Worm (Caenorhabditis elegans) whole organism, L1 larva: ENCODE results near the gene his-59.
A peak's percentile ranks its signal among the peaks of the same experiment; 100 is the strongest.

Experiments used
- C16A3.4 ChIP-seq: fragments of 150-350 bp; optimal IDR thresholded peaks from 2 replicates; lab custom pipeline; 2014; ENCODE audit warnings: missing biosample characterization, missing genetic modification characterization
- C34B4.2 ChIP-seq: sonication (generic microtip); optimal IDR thresholded peaks from 2 replicates; lab custom pipeline; 2017; ENCODE audit warnings: mild to moderate bottlenecking, missing genetic modification characterization, missing compliant biosample characterization
- Y116A8C.19 ChIP-seq: sonication (generic microtip); optimal IDR thresholded peaks from 2 replicates; lab custom pipeline; 2016; ENCODE audit warnings: missing compliant biosample characterization, missing genetic modification characterization, borderline replicate concordance
- alr-1 ChIP-seq: fragments of 200-800 bp; sonication (Bioruptor generic); optimal IDR thresholded peaks from 2 replicates; lab custom pipeline; 2018; ENCODE audit warnings: borderline replicate concordance, mild to moderate bottlenecking, missing genetic modification characterization, missing compliant biosample characterization
- aly-2 ChIP-seq: fragments of 150-350 bp; optimal IDR thresholded peaks from 2 replicates; lab custom pipeline; 2014; ENCODE audit warnings: missing biosample characterization, missing genetic modification characterization
- ama-1 ChIP-seq: fragments of 150-350 bp; optimal IDR thresholded peaks from 2 replicates; lab custom pipeline; 2014
- blmp-1 ChIP-seq: fragments of 150-350 bp; optimal IDR thresholded peaks from 2 replicates; lab custom pipeline; 2014; ENCODE audit warnings: missing biosample characterization, missing genetic modification characterization
- ceh-63 ChIP-seq: fragments of 200-800 bp; sonication (Bioruptor generic); optimal IDR thresholded peaks from 2 replicates; lab custom pipeline; 2018; ENCODE audit warnings: mild to moderate bottlenecking, missing genetic modification characterization, missing compliant biosample characterization
- ceh-90 ChIP-seq: sonication (generic microtip); optimal IDR thresholded peaks from 2 replicates; lab custom pipeline; 2016; ENCODE audit warnings: missing genetic modification characterization, missing compliant biosample characterization
- ces-1 ChIP-seq: fragments of 150-350 bp; optimal IDR thresholded peaks from 2 replicates; lab custom pipeline; 2014; ENCODE audit warnings: missing biosample characterization, missing genetic modification reagents, missing genetic modification characterization
- dpl-1 ChIP-seq, 3 experiments: fragments of 150-350 bp in 2 of 3; sonication (generic microtip) in 1 of 3; optimal IDR thresholded peaks; 2 replicates each; lab custom pipeline; 2014 to 2017; ENCODE audit warnings: missing biosample characterization in 3 of 3, missing genetic modification characterization in 3 of 3, missing genetic modification reagents in 3 of 3
- dsc-1 ChIP-seq: sonication (generic microtip); optimal IDR thresholded peaks from 2 replicates; lab custom pipeline; 2016; ENCODE audit warnings: mild to moderate bottlenecking, missing genetic modification characterization, missing compliant biosample characterization
- efl-1 ChIP-seq, 4 experiments: fragments of 150-350 bp; optimal IDR thresholded peaks in 3 of 4; peaks in 1 of 4; 1 replicate in 1 of 4; 2 replicates in 3 of 4; lab custom pipeline; 2014; ENCODE audit warnings: missing biosample characterization in 2 of 4, missing genetic modification characterization in 2 of 4, missing genetic modification reagents in 2 of 4
- efl-3 ChIP-seq: fragments of 200-800 bp; sonication (Bioruptor generic); optimal IDR thresholded peaks from 2 replicates; lab custom pipeline; 2018; ENCODE audit warnings: mild to moderate bottlenecking, missing genetic modification characterization, missing compliant biosample characterization
- egl-13 ChIP-seq: sonication (generic microtip); optimal IDR thresholded peaks from 2 replicates; lab custom pipeline; 2016; ENCODE audit warnings: missing genotype, missing genetic modification reagents, missing genetic modification characterization, missing compliant biosample characterization
- elt-2 ChIP-seq: sonication (generic microtip); optimal IDR thresholded peaks from 2 replicates; lab custom pipeline; 2016; ENCODE audit warnings: missing genetic modification characterization, mild to moderate bottlenecking, inconsistent platforms, missing compliant biosample characterization, missing genetic modification reagents
- ets-5 ChIP-seq: fragments of 200-800 bp; sonication (Bioruptor generic); IDR thresholded peaks from 2 replicates; pipeline ENCODE4 v1.3.6; 2022; ENCODE audit warnings: missing genetic modification characterization, missing compliant biosample characterization
- fkh-10 ChIP-seq: sonication (generic microtip); optimal IDR thresholded peaks from 2 replicates; lab custom pipeline; 2017; ENCODE audit warnings: missing biosample characterization, missing genetic modification reagents, missing genetic modification characterization
- fkh-4 ChIP-seq: sonication (generic microtip); optimal IDR thresholded peaks from 2 replicates; lab custom pipeline; 2016; ENCODE audit warnings: missing compliant biosample characterization, missing genetic modification characterization, borderline replicate concordance
- fkh-8 ChIP-seq: sonication (generic microtip); optimal IDR thresholded peaks from 2 replicates; lab custom pipeline; 2016; ENCODE audit warnings: mild to moderate bottlenecking, missing genetic modification characterization, missing compliant biosample characterization
- grh-1 ChIP-seq: fragments of 200-800 bp; sonication (Bioruptor generic); IDR thresholded peaks from 2 replicates; pipeline ENCODE4 v1.3.6; 2022; ENCODE audit warnings: missing genetic modification reagents, missing genetic modification characterization, missing compliant biosample characterization
- hlh-17 ChIP-seq: fragments of 200-800 bp; sonication (Bioruptor generic); optimal IDR thresholded peaks from 2 replicates; lab custom pipeline; 2018; ENCODE audit warnings: missing genetic modification characterization, mild to moderate bottlenecking, missing compliant biosample characterization, moderate library complexity, borderline replicate concordance
- hlh-4 ChIP-seq: sonication (generic microtip); optimal IDR thresholded peaks from 2 replicates; lab custom pipeline; 2016; ENCODE audit warnings: mild to moderate bottlenecking, missing genetic modification characterization, missing compliant biosample characterization
- irx-1 ChIP-seq: sonication (generic microtip); optimal IDR thresholded peaks from 2 replicates; lab custom pipeline; 2016; ENCODE audit warnings: missing genetic modification characterization, missing compliant biosample characterization
- isw-1 ChIP-seq: fragments of 200-800 bp; sonication (Bioruptor generic); IDR thresholded peaks from 2 replicates; pipeline ENCODE4 v1.3.6; 2022; ENCODE audit warnings: missing genetic modification characterization, missing compliant biosample characterization
- jun-1 ChIP-seq: fragments of 150-350 bp; optimal IDR thresholded peaks from 2 replicates; lab custom pipeline; 2014; ENCODE audit warnings: missing biosample characterization, missing genetic modification reagents, missing genetic modification characterization
- lin-13 ChIP-seq: fragments of 150-350 bp; optimal IDR thresholded peaks from 2 replicates; lab custom pipeline; 2014; ENCODE audit warnings: missing biosample characterization, missing genetic modification reagents, missing genetic modification characterization
- lin-14 ChIP-seq: fragments of 200-800 bp; sonication (Bioruptor generic); optimal IDR thresholded peaks from 2 replicates; lab custom pipeline; 2018; ENCODE audit warnings: mild to moderate bottlenecking, missing genetic modification characterization, moderate library complexity, missing compliant biosample characterization
- lin-35 ChIP-seq, 2 experiments: fragments of 150-350 bp; optimal IDR thresholded peaks; 2 replicates each; lab custom pipeline; 2014; ENCODE audit warnings: missing biosample characterization in 2 of 2, missing genetic modification characterization in 2 of 2, missing genetic modification reagents in 2 of 2
- lin-39 ChIP-seq: fragments of 150-350 bp; optimal IDR thresholded peaks from 2 replicates; lab custom pipeline; 2014; ENCODE audit warnings: missing biosample characterization, missing genetic modification reagents, missing genetic modification characterization
- lir-3 ChIP-seq: sonication (generic microtip); optimal IDR thresholded peaks from 2 replicates; lab custom pipeline; 2016; ENCODE audit warnings: mild to moderate bottlenecking, missing genetic modification characterization, moderate library complexity, missing compliant biosample characterization; ENCODE audit not compliant: poor library complexity
- mef-2 ChIP-seq: fragments of 150-350 bp; optimal IDR thresholded peaks from 2 replicates; lab custom pipeline; 2014; ENCODE audit warnings: missing biosample characterization, missing genetic modification characterization
- mep-1 ChIP-seq: fragments of 150-350 bp; optimal IDR thresholded peaks from 2 replicates; lab custom pipeline; 2014; ENCODE audit warnings: missing biosample characterization, missing genetic modification characterization
- nhr-12 ChIP-seq: sonication (generic microtip); optimal IDR thresholded peaks from 2 replicates; lab custom pipeline; 2017; ENCODE audit warnings: missing biosample characterization, missing genetic modification characterization
- nhr-20 ChIP-seq: sonication (generic microtip); optimal IDR thresholded peaks from 2 replicates; lab custom pipeline; 2016; ENCODE audit warnings: mild to moderate bottlenecking, missing genetic modification characterization, missing compliant biosample characterization
- nhr-71 ChIP-seq: sonication (generic microtip); optimal IDR thresholded peaks from 2 replicates; lab custom pipeline; 2016; ENCODE audit warnings: mild to moderate bottlenecking, missing genetic modification characterization, moderate library complexity, missing compliant biosample characterization
- nhr-84 ChIP-seq: sonication (generic microtip); optimal IDR thresholded peaks from 2 replicates; lab custom pipeline; 2017; ENCODE audit warnings: missing biosample characterization, missing genetic modification characterization
- nhr-85 ChIP-seq: sonication (generic microtip); peaks from one replicate; lab custom pipeline; 2016; ENCODE audit warnings: missing genetic modification characterization, inconsistent platforms, missing compliant biosample characterization
- pqm-1 ChIP-seq: sonication (generic microtip); optimal IDR thresholded peaks from 3 replicates; lab custom pipeline; 2017; ENCODE audit warnings: missing biosample characterization, missing genetic modification characterization
- rnt-1 ChIP-seq: sonication (generic microtip); optimal IDR thresholded peaks from 2 replicates; lab custom pipeline; 2016; ENCODE audit warnings: mild to moderate bottlenecking, missing genetic modification characterization, moderate library complexity, missing compliant biosample characterization
- skn-1 ChIP-seq: fragments of 150-350 bp; optimal IDR thresholded peaks from 2 replicates; lab custom pipeline; 2014; ENCODE audit warnings: missing biosample characterization, missing genetic modification characterization
- snu-23 ChIP-seq: sonication (generic microtip); optimal IDR thresholded peaks from 2 replicates; lab custom pipeline; 2016; ENCODE audit warnings: missing genetic modification characterization, missing compliant biosample characterization
- sptf-1 ChIP-seq: fragments of 150-350 bp; optimal IDR thresholded peaks from 2 replicates; lab custom pipeline; 2014; ENCODE audit warnings: missing biosample characterization, missing genetic modification characterization
- sup-37 ChIP-seq: fragments of 200-800 bp; sonication (Bioruptor generic); optimal IDR thresholded peaks from 2 replicates; lab custom pipeline; 2018; ENCODE audit warnings: mild to moderate bottlenecking, missing genetic modification characterization, missing compliant biosample characterization
- swsn-7 ChIP-seq: sonication (generic microtip); optimal IDR thresholded peaks from 2 replicates; lab custom pipeline; 2016; ENCODE audit warnings: missing genetic modification characterization, missing compliant biosample characterization
- tbx-2 ChIP-seq: sonication (generic microtip); optimal IDR thresholded peaks from 2 replicates; lab custom pipeline; 2016; ENCODE audit warnings: missing genetic modification characterization, missing compliant biosample characterization
- unc-130 ChIP-seq: fragments of 150-350 bp; optimal IDR thresholded peaks from 2 replicates; lab custom pipeline; 2017; ENCODE audit warnings: missing biosample characterization, missing genetic modification characterization, inconsistent platforms
- unc-62 ChIP-seq: fragments of 150-350 bp; optimal IDR thresholded peaks from 2 replicates; lab custom pipeline; 2014; ENCODE audit warnings: missing biosample characterization, missing genetic modification reagents, missing genetic modification characterization
- unc-86 ChIP-seq: sonication (generic microtip); optimal IDR thresholded peaks from 2 replicates; lab custom pipeline; 2016; ENCODE audit warnings: missing genetic modification characterization, missing compliant biosample characterization
- xbp-1 ChIP-seq: sonication (generic microtip); optimal IDR thresholded peaks from 2 replicates; lab custom pipeline; 2016; ENCODE audit warnings: missing genetic modification characterization, missing compliant biosample characterization
- zip-4 ChIP-seq: fragments of 200-800 bp; sonication (Bioruptor generic); optimal IDR thresholded peaks from 2 replicates; lab custom pipeline; 2018; ENCODE audit warnings: mild to moderate bottlenecking, missing genetic modification characterization, moderate library complexity, missing compliant biosample characterization

his-59 gene

DNA sequence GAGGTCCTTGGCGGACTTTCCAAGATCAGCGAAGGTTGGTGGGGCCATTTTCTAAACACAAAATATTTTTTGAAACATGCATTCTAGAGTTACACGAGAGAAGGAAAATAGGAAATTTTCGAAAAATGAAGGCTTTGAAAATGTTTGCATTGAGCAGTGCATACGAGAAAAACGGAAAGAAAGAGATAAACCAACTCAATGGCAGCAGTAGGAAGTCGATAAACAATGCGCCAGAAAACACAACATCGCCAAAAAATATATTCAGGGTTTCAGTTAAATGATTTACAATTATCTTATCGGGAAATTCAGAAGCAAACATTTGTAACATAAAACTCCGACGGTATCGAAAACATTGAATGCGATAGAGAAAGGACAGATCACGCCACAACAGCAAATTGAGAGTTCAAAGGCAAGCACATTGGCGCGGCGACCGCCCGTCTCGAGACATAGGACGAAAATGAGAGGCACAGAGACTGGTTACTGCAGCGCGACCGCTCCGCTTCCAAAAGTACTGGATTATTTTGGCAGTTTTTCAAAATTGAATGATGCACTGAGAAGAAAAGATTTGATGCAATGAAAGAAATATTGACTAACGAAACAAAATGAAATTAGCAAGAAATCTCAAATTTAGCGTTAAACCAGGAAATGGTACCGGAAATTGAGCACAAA is 19.9 kb downstream of the his-59 start, which contains the start of the genes vdac-1 and R05G6.5:
TSS of gene vdac-1 (minus strand) at position 51 of the 669 bp plus-strand sequence.
TSS of gene R05G6.5 (plus strand) at position 527 of the 669 bp plus-strand sequence.
- TF ChIP-seq fkh-10 = peak; percentile 28
- TF ChIP-seq nhr-84 (tag; lab: Kevin White, UChicago) = no peak
- peak; percentile 54 for TF ChIP-seq mep-1 (tag; lab: Kevin White, UChicago)
- TF ChIP-seq lin-35 (GFP tag; optimal IDR thresholded peaks at IDR 0.05; lab: Kevin White, UChicago) = peak; percentile 94 to 97
- no peak for TF ChIP-seq ets-5 (GFP tag; lab: Robert Waterston, UW)
- peak; percentile 90 for TF ChIP-seq C16A3.4 (tag; lab: Kevin White, UChicago)
- peak; percentile 86 for TF ChIP-seq tbx-2
- TF ChIP-seq hlh-17 (GFP tag; lab: Kevin White, UChicago) = no peak
- TF ChIP-seq alr-1 (tag; lab: Kevin White, UChicago) = no peak
- peak; percentile 73 for TF ChIP-seq elt-2
- TF ChIP-seq fkh-4 (tag; lab: Kevin White, UChicago) = no peak
- peak; percentile 83 for TF ChIP-seq nhr-85 (tag; lab: Kevin White, UChicago)
- TF ChIP-seq nhr-12 = no peak
- TF ChIP-seq pqm-1 (tag; lab: Kevin White, UChicago) = peak; percentile 67
- no peak for TF ChIP-seq unc-62 (GFP tag; lab: Kevin White, UChicago)
- no peak for TF ChIP-seq ces-1 (GFP tag; lab: Kevin White, UChicago)
- TF ChIP-seq fkh-8 (tag; lab: Kevin White, UChicago) = peak; percentile 81
- peak; percentile 30 for TF ChIP-seq mef-2 (tag; lab: Kevin White, UChicago)
- no peak for TF ChIP-seq sptf-1 (tag; lab: Kevin White, UChicago)
- TF ChIP-seq Y116A8C.19 (tag; lab: Kevin White, UChicago) = no peak
- TF ChIP-seq lin-13 (GFP tag; lab: Kevin White, UChicago) = peak; percentile 82
- peak; percentile 25 for TF ChIP-seq sup-37 (GFP tag; lab: Kevin White, UChicago)
- no peak for TF ChIP-seq hlh-4 (tag; lab: Kevin White, UChicago)
- TF ChIP-seq swsn-7 = peak; percentile 82
- TF ChIP-seq C34B4.2 (tag; lab: Kevin White, UChicago) = peak; percentile 87
- TF ChIP-seq jun-1 (tag; lab: Kevin White, UChicago) = peak; percentile 58
- peak; percentile 56 for TF ChIP-seq unc-86
- peak; percentile 79 for TF ChIP-seq rnt-1 (tag; lab: Kevin White, UChicago)
- TF ChIP-seq aly-2 = no peak
- peak; percentile 95 for TF ChIP-seq nhr-71 (tag; lab: Kevin White, UChicago)
- no peak for TF ChIP-seq zip-4
- TF ChIP-seq unc-130 = peak; percentile 81
- TF ChIP-seq ama-1 (lab: Kevin White, UChicago) = no peak
- TF ChIP-seq grh-1 = peak; percentile 77
- TF ChIP-seq blmp-1 (tag; lab: Kevin White, UChicago) = peak; percentile 79
- TF ChIP-seq efl-3 (GFP tag; lab: Kevin White, UChicago) = no peak
- peak; percentile 97 for TF ChIP-seq lin-14 (GFP tag; lab: Kevin White, UChicago)
- no peak for TF ChIP-seq lin-39
- TF ChIP-seq isw-1 = peak; percentile 71
- TF ChIP-seq efl-1 (optimal IDR thresholded peaks at IDR 0.05; lab: Kevin White, UChicago) = peak; percentile 59 to 93
- TF ChIP-seq efl-1 (GFP tag; optimal IDR thresholded peaks at IDR 0.05 in 1 of 2; lab: Kevin White, UChicago) = peak; percentile 90 to 99
- TF ChIP-seq snu-23 (GFP tag; lab: Kevin White, UChicago) = peak; percentile 93
- TF ChIP-seq skn-1 (tag; lab: Kevin White, UChicago) = peak; percentile 63
- TF ChIP-seq egl-13 (tag; lab: Kevin White, UChicago) = peak; percentile 17
- no peak for TF ChIP-seq ceh-90 (tag; lab: Kevin White, UChicago)
- peak; percentile 92 for TF ChIP-seq nhr-20 (tag; lab: Kevin White, UChicago)
- peak; percentile 89 to 92 (median 92) for TF ChIP-seq dpl-1 (GFP tag; optimal IDR thresholded peaks at IDR 0.05; lab: Kevin White, UChicago)
- TF ChIP-seq lir-3 = peak; percentile 7
- no peak for TF ChIP-seq irx-1
- TF ChIP-seq xbp-1 = peak; percentile 83
- no peak for TF ChIP-seq ceh-63 (GFP tag; lab: Kevin White, UChicago)
- peak; percentile 57 for TF ChIP-seq dsc-1 (tag; lab: Kevin White, UChicago)
